Fruit fly (Drosophila melanogaster) whole organism, embryonic: ENCODE measurements around the gene mat.

Experiments used
- Abd-B ChIP-seq: fragments of 200-800 bp; sonication (Bioruptor generic); optimal IDR thresholded peaks from 2 replicates; lab custom pipeline; 2018; ENCODE audit warnings: missing biosample characterization, mild to moderate bottlenecking, missing genetic modification characterization, moderate library complexity
- Bdp1 ChIP-seq: fragments of 200-800 bp; sonication (Bioruptor generic); optimal IDR thresholded peaks from 3 replicates; lab custom pipeline; 2016; ENCODE audit warnings: missing biosample characterization, missing genetic modification characterization
- Blimp-1 ChIP-seq: fragments of 200-800 bp; sonication (Bioruptor generic); optimal IDR thresholded peaks from 3 replicates; lab custom pipeline; 2018; ENCODE audit warnings: missing biosample characterization, missing genetic modification characterization, mild to moderate bottlenecking, moderate library complexity, missing genetic modification reagents
- CG10366 ChIP-seq: fragments of 200-800 bp; sonication (Bioruptor generic); IDR thresholded peaks from 2 replicates; pipeline ENCODE4 v1.3.6; 2022; ENCODE audit warnings: missing biosample characterization, missing genetic modification characterization
- CG10654 ChIP-seq: fragments of 200-800 bp; sonication (Bioruptor generic); optimal IDR thresholded peaks from 2 replicates; lab custom pipeline; 2016; ENCODE audit warnings: missing biosample characterization, missing genetic modification characterization
- CG11504 ChIP-seq: fragments of 200-800 bp; sonication (Bioruptor generic); optimal IDR thresholded peaks from 3 replicates; lab custom pipeline; 2019; ENCODE audit warnings: missing biosample characterization, mild to moderate bottlenecking, missing genetic modification characterization, moderate library complexity
- CG11695 ChIP-seq: fragments of 200-800 bp; sonication (Bioruptor generic); IDR thresholded peaks from 3 replicates; pipeline ENCODE4 v1.3.6; 2022; ENCODE audit warnings: missing biosample characterization, missing genetic modification characterization
- CG13624 ChIP-seq: fragments of 200-800 bp; sonication (Bioruptor generic); optimal IDR thresholded peaks from 2 replicates; lab custom pipeline; 2016; ENCODE audit warnings: missing biosample characterization, missing genetic modification characterization
- CG16815 ChIP-seq: fragments of 200-800 bp; sonication (Bioruptor generic); optimal IDR thresholded peaks from 3 replicates; lab custom pipeline; 2017; ENCODE audit warnings: missing biosample characterization, mild to moderate bottlenecking, missing genetic modification characterization
- CG17912 ChIP-seq: fragments of 200-800 bp; sonication (Bioruptor generic); optimal IDR thresholded peaks from 2 replicates; lab custom pipeline; 2018; ENCODE audit warnings: missing biosample characterization, mild to moderate bottlenecking, missing genetic modification characterization
- CG2199 ChIP-seq: fragments of 200-800 bp; sonication (Bioruptor generic); IDR thresholded peaks from 3 replicates; pipeline ENCODE4 v1.3.6; 2022; ENCODE audit warnings: missing biosample characterization, missing genetic modification characterization
- CG2889 ChIP-seq: fragments of 200-800 bp; sonication (Bioruptor generic); IDR thresholded peaks from 3 replicates; pipeline ENCODE4 v1.3.6; 2022; ENCODE audit warnings: missing biosample characterization, missing genetic modification characterization
- CG3163 ChIP-seq: fragments of 200-800 bp; sonication (Bioruptor generic); optimal IDR thresholded peaks from 3 replicates; lab custom pipeline; 2016; ENCODE audit warnings: missing biosample characterization, missing genetic modification characterization
- CG4360 ChIP-seq: fragments of 200-800 bp; sonication (Bioruptor generic); IDR thresholded peaks from 2 replicates; pipeline ENCODE4 v1.3.6; 2022; ENCODE audit warnings: missing biosample characterization, missing genetic modification characterization
- CG4617 ChIP-seq: fragments of 200-800 bp; sonication (Bioruptor generic); optimal IDR thresholded peaks from 3 replicates; lab custom pipeline; 2016; ENCODE audit warnings: missing biosample characterization, missing genetic modification characterization, borderline replicate concordance
- CG5245 ChIP-seq: fragments of 200-800 bp; sonication (Bioruptor generic); optimal IDR thresholded peaks from 3 replicates; lab custom pipeline; 2016; ENCODE audit warnings: missing biosample characterization, missing genetic modification characterization
- CG6765 ChIP-seq: fragments of 200-800 bp; sonication (Bioruptor generic); optimal IDR thresholded peaks from 3 replicates; lab custom pipeline; 2017; ENCODE audit warnings: missing biosample characterization, mild to moderate bottlenecking, missing genetic modification characterization
- CG7786 ChIP-seq: fragments of 200-800 bp; sonication (Bioruptor generic); optimal IDR thresholded peaks from 2 replicates; lab custom pipeline; 2016; ENCODE audit warnings: missing biosample characterization, missing genetic modification characterization
- CG8359 ChIP-seq: fragments of 200-800 bp; sonication (Bioruptor generic); optimal IDR thresholded peaks from 2 replicates; lab custom pipeline; 2017; ENCODE audit warnings: missing biosample characterization, mild to moderate bottlenecking, missing genetic modification characterization, borderline replicate concordance
- CG9437 ChIP-seq: fragments of 200-800 bp; sonication (Bioruptor generic); optimal IDR thresholded peaks from 2 replicates; lab custom pipeline; 2018; ENCODE audit warnings: missing biosample characterization, mild to moderate bottlenecking, missing genetic modification characterization
- CHES-1-like ChIP-seq: fragments of 200-800 bp; sonication (Bioruptor generic); optimal IDR thresholded peaks from 2 replicates; lab custom pipeline; 2016; ENCODE audit warnings: missing biosample characterization, missing genetic modification characterization
- CrebB ChIP-seq: fragments of 200-800 bp; sonication (Bioruptor generic); optimal IDR thresholded peaks from 3 replicates; lab custom pipeline; 2018; ENCODE audit warnings: missing biosample characterization, mild to moderate bottlenecking, missing genetic modification characterization
- Dek ChIP-seq: fragments of 200-800 bp; sonication (Bioruptor generic); optimal IDR thresholded peaks from 3 replicates; lab custom pipeline; 2019; ENCODE audit warnings: missing biosample characterization, mild to moderate bottlenecking, missing genetic modification characterization, moderate library complexity
- Hey ChIP-seq: fragments of 200-800 bp; sonication (Bioruptor generic); optimal IDR thresholded peaks from 3 replicates; lab custom pipeline; 2018; ENCODE audit warnings: missing biosample characterization, mild to moderate bottlenecking, missing genetic modification characterization
- Mad ChIP-seq: fragments of 200-800 bp; sonication (Bioruptor generic); optimal IDR thresholded peaks from 2 replicates; lab custom pipeline; 2016; ENCODE audit warnings: missing biosample characterization, missing genetic modification characterization
- Myb ChIP-seq: fragments of 200-800 bp; sonication (Bioruptor generic); optimal IDR thresholded peaks from 2 replicates; lab custom pipeline; 2016; ENCODE audit warnings: missing biosample characterization, missing genetic modification characterization
- NFAT ChIP-seq: fragments of 200-800 bp; sonication (Bioruptor generic); IDR thresholded peaks from 2 replicates; pipeline ENCODE4 v1.3.6; 2022; ENCODE audit warnings: missing biosample characterization, missing genetic modification characterization
- Nf-YB ChIP-seq: fragments of 200-800 bp; sonication (Bioruptor generic); optimal IDR thresholded peaks from 3 replicates; lab custom pipeline; 2019; ENCODE audit warnings: missing biosample characterization, mild to moderate bottlenecking, missing genetic modification characterization, moderate library complexity
- NfI ChIP-seq: fragments of 200-800 bp; sonication (Bioruptor generic); optimal IDR thresholded peaks from 3 replicates; lab custom pipeline; 2018; ENCODE audit warnings: missing biosample characterization, mild to moderate bottlenecking, missing genetic modification characterization, moderate library complexity
- Ravus ChIP-seq: fragments of 200-800 bp; sonication (Bioruptor generic); IDR thresholded peaks from 2 replicates; pipeline ENCODE4 v1.3.6; 2022; ENCODE audit warnings: missing biosample characterization, missing genetic modification characterization
- Rfx ChIP-seq: fragments of 200-800 bp; sonication (Bioruptor generic); IDR thresholded peaks from 2 replicates; pipeline ENCODE4 v1.3.6; 2022; ENCODE audit warnings: missing biosample characterization, missing genetic modification characterization
- Sox100B ChIP-seq: fragments of 200-800 bp; sonication (Bioruptor generic); optimal IDR thresholded peaks from 3 replicates; lab custom pipeline; 2018; ENCODE audit warnings: missing biosample characterization, mild to moderate bottlenecking, missing genetic modification characterization
- ase ChIP-seq: fragments of 200-800 bp; sonication (Bioruptor generic); IDR thresholded peaks from 3 replicates; pipeline ENCODE4 v1.3.6; 2022; ENCODE audit warnings: missing biosample characterization, missing genetic modification characterization
- br ChIP-seq: fragments of >200 bp; optimal IDR thresholded peaks from 2 replicates; lab custom pipeline; 2017
- bsh ChIP-seq, 2 experiments: fragments of 200-800 bp; sonication (Bioruptor generic); optimal IDR thresholded peaks; 2 replicates each; lab custom pipeline; 2017 to 2018; ENCODE audit warnings: mild to moderate bottlenecking in 2 of 2, missing biosample characterization in 2 of 2, missing genetic modification characterization in 2 of 2, moderate library complexity in 1 of 2
- dmrt11E ChIP-seq: fragments of 200-800 bp; sonication (Bioruptor generic); optimal IDR thresholded peaks from 3 replicates; lab custom pipeline; 2018; ENCODE audit warnings: missing biosample characterization, mild to moderate bottlenecking, missing genetic modification characterization, moderate library complexity
- fd64A ChIP-seq: fragments of 200-800 bp; sonication (Bioruptor generic); optimal IDR thresholded peaks from 3 replicates; lab custom pipeline; 2018; ENCODE audit warnings: missing biosample characterization, mild to moderate bottlenecking, missing genetic modification characterization
- fd96Cb ChIP-seq: fragments of 200-800 bp; sonication (Bioruptor generic); optimal IDR thresholded peaks from 2 replicates; lab custom pipeline; 2018; ENCODE audit warnings: missing biosample characterization, mild to moderate bottlenecking, missing genetic modification characterization, moderate library complexity
- jumu ChIP-seq: fragments of 200-800 bp; sonication (Bioruptor generic); optimal IDR thresholded peaks from 3 replicates; lab custom pipeline; 2016; ENCODE audit warnings: missing biosample characterization, missing genetic modification characterization
- mam ChIP-seq: fragments of 200-800 bp; sonication (Bioruptor generic); optimal IDR thresholded peaks from 3 replicates; lab custom pipeline; 2016; ENCODE audit warnings: missing biosample characterization, missing genetic modification characterization
- peb ChIP-seq: fragments of 200-800 bp; sonication (Bioruptor generic); IDR thresholded peaks from 2 replicates; pipeline ENCODE4 v1.3.6; 2022; ENCODE audit warnings: missing biosample characterization, missing genetic modification characterization
- pros ChIP-seq: fragments of 200-800 bp; sonication (Bioruptor generic); optimal IDR thresholded peaks from 3 replicates; lab custom pipeline; 2019; ENCODE audit warnings: missing biosample characterization, mild to moderate bottlenecking, missing genetic modification characterization, moderate library complexity
- row ChIP-seq: fragments of 200-800 bp; sonication (Bioruptor generic); IDR thresholded peaks from 3 replicates; pipeline ENCODE4 v1.3.6; 2022; ENCODE audit warnings: missing biosample characterization, missing genetic modification characterization
- sisA ChIP-seq: fragments of 200-800 bp; sonication (Bioruptor generic); IDR thresholded peaks from 2 replicates; pipeline ENCODE4 v1.3.6; 2022; ENCODE audit warnings: missing biosample characterization, missing genetic modification characterization
- sqz ChIP-seq: fragments of 200-800 bp; sonication (Bioruptor generic); optimal IDR thresholded peaks from 3 replicates; lab custom pipeline; 2018; ENCODE audit warnings: missing biosample characterization, mild to moderate bottlenecking, missing genetic modification characterization
- trem ChIP-seq: fragments of 200-800 bp; optimal IDR thresholded peaks from 3 replicates; lab custom pipeline; 2019; ENCODE audit warnings: missing biosample characterization, mild to moderate bottlenecking, missing genetic modification characterization, moderate library complexity
- usp ChIP-seq: fragments of >200 bp; optimal IDR thresholded peaks from 2 replicates; lab custom pipeline; 2017; ENCODE audit warnings: missing biosample characterization, missing genetic modification characterization
- yki ChIP-seq: fragments of >200 bp; optimal IDR thresholded peaks from 3 replicates; lab custom pipeline; 2018
- zen ChIP-seq: fragments of 200-800 bp; sonication (Bioruptor generic); optimal IDR thresholded peaks from 3 replicates; lab custom pipeline; 2018; ENCODE audit warnings: missing biosample characterization, mild to moderate bottlenecking, missing genetic modification characterization, moderate library complexity

The mat gene

dm6 chr3L:904364-904763 is 1.7 kb downstream of the mat start (continued):
- TF ChIP-seq Ravus (GFP tag; lab: Robert Waterston, UW) (no peak), sisA (GFP tag; lab: Robert Waterston, UW) (peak; percentile 79), Nf-YB (GFP tag; lab: Kevin White, UChicago) (peak; percentile 2), sqz (GFP tag; lab: Kevin White, UChicago) (peak; percentile 31), Abd-B (GFP tag; lab: Kevin White, UChicago) (peak; percentile 37), Hey (no peak), CG13624 (GFP tag; lab: Kevin White, UChicago) (no peak), CG17912 (GFP tag; lab: Kevin White, UChicago) (no peak), CG8359 (peak; percentile 44), CrebB (tag; lab: Kevin White, UChicago) (peak; percentile 8), CG2889 (no peak), Blimp-1 (GFP tag; lab: Kevin White, UChicago) (peak; percentile 70), mam (GFP tag; lab: Kevin White, UChicago) (no peak), NFAT (GFP tag; lab: Robert Waterston, UW) (no peak), ase (GFP tag; lab: Robert Waterston, UW) (0 out of 3 replicates have a peak, but pooled peaks have one; percentile 40), CG9437 (GFP tag; lab: Kevin White, UChicago) (peak; percentile 10), row (peak; percentile 76), CG16815 (GFP tag; lab: Kevin White, UChicago) (peak; percentile 55), zen (tag; lab: Kevin White, UChicago) (peak; percentile 58), br (lab: Kevin White, UChicago) (no peak), CG4617 (GFP tag; lab: Kevin White, UChicago) (peak; percentile 2), fd96Cb (tag; lab: Kevin White, UChicago) (peak; percentile 67), CHES-1-like (GFP tag; lab: Kevin White, UChicago) (no peak), Myb (GFP tag; lab: Kevin White, UChicago) (no peak), CG6765 (no peak), CG5245 (GFP tag; lab: Kevin White, UChicago) (peak; percentile 52)

- TF ChIP-seq pros (GFP tag; lab: Kevin White, UChicago) (peak; percentile 63), jumu (GFP tag; lab: Kevin White, UChicago) (no peak), Mad (GFP tag; lab: Kevin White, UChicago) (no peak), dmrt11E (tag; lab: Kevin White, UChicago) (peak; percentile 75), Blimp-1 (GFP tag; lab: Kevin White, UChicago) (peak; percentile 59), peb (GFP tag; lab: Robert Waterston, UW) (peak; percentile 14; the same call in 1 of the 2 replicates), CG3163 (GFP tag; lab: Kevin White, UChicago) (no peak), CG2199 (no peak), sqz (GFP tag; lab: Kevin White, UChicago) (no peak), CG11504 (tag; lab: Kevin White, UChicago) (peak; percentile 65), yki (lab: Kevin White, UChicago) (no peak), Hey (peak; percentile 95), CG10366 (GFP tag; lab: Robert Waterston, UW) (peak; percentile 17; the same call in 1 of the 2 replicates), CG7786 (GFP tag; lab: Kevin White, UChicago) (no peak), Dek (tag; lab: Kevin White, UChicago) (peak; percentile 4), usp (GFP tag; lab: Kevin White, UChicago) (no peak), CG11695 (GFP tag; lab: Robert Waterston, UW) (0 out of 3 replicates have a peak, but pooled peaks have one; percentile 40), CG8359 (peak; percentile 33), fd64A (GFP tag; lab: Kevin White, UChicago) (no peak), CG10654 (GFP tag; lab: Kevin White, UChicago) (no peak), NfI (GFP tag; lab: Kevin White, UChicago) (no peak), Rfx (GFP tag; lab: Robert Waterston, UW) (no peak), Sox100B (GFP tag; lab: Kevin White, UChicago) (peak; percentile 38), CG4360 (no peak), Bdp1 (no peak), bsh (GFP tag; optimal IDR thresholded peaks at IDR 0.05; lab: Kevin White, UChicago) (peak in 1 of 2 experiments; percentile 69), trem (tag; lab: Kevin White, UChicago) (peak; percentile 42)
These were observed 2.5 kb downstream of the mat start for dm6 chr3L:904991-905745.
